Fruit fly (Drosophila melanogaster): ENCODE data around the gene rdx.
A peak's percentile ranks its signal among the peaks of the same experiment; 100 is the strongest.

The rdx gene

dm6 chr3R:14048702-14049142, 16.9 kb upstream of the rdx start (continued):
- TF ChIP-seq CG2889 (GFP tag; IDR thresholded peaks at IDR 0.05) (no peak), Atf6 (GFP tag; IDR thresholded peaks at IDR 0.05) (0 out of 2 replicates have a peak, but pooled peaks have one; percentile 51), CG15269 (tag; optimal IDR thresholded peaks at IDR 0.05) (peak; percentile 53), cwo (GFP tag; optimal IDR thresholded peaks at IDR 0.05) (peak; percentile 17), CG13296 (GFP tag; optimal IDR thresholded peaks at IDR 0.05) (peak; percentile 26), CG11504 (tag; optimal IDR thresholded peaks at IDR 0.05) (peak; percentile 45), row (GFP tag; IDR thresholded peaks at IDR 0.05) (peak; percentile 62), exex (tag; optimal IDR thresholded peaks at IDR 0.05) (peak; percentile 55), CG17385 (GFP tag; optimal IDR thresholded peaks at IDR 0.05) (peak; percentile 9)

DNA sequence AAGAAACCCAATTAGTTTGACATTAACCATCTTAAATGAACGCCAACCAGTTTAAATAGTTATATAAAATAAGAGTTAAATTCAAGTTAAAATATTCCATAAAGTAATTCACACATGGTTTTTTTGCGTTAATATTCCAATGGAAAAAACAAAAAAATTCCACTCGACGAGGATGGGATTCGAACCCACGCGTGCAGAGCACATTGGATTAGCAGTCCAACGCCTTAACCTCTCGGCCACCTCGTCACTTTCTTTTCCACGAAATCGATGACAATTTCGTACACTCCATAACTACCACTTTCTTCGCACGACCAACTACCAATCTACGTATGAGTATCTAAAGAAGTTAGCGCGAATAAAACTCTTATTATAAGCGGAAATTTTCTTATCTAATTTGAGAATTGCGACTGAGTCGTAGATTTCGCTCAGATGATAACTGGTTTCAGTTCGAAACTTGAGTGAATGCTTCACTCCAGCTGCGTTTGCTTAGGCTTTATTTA, 12.6 kb upstream of the rdx start:
- TF ChIP-seq CG13894 (tag; optimal IDR thresholded peaks at IDR 0.05), result no peak
- TF ChIP-seq CG10543 (GFP tag; optimal IDR thresholded peaks at IDR 0.05), result no peak
- TF ChIP-seq CG14050 (GFP tag; IDR thresholded peaks at IDR 0.05), result no peak
- no peak for TF ChIP-seq CG32532 (GFP tag; IDR thresholded peaks at IDR 0.05)
- no peak for TF ChIP-seq onecut (GFP tag; IDR thresholded peaks at IDR 0.05)
- TF ChIP-seq z (GFP tag; IDR thresholded peaks at IDR 0.05), result peak; percentile 52; the same call in 1 of the 3 replicates
- TF ChIP-seq amos (GFP tag; IDR thresholded peaks at IDR 0.05; ENCODE audit: partially characterized antibody), result 0 out of 2 replicates have a peak, but pooled peaks have one; percentile 67
- peak; percentile 94 for TF ChIP-seq Bdp1 (GFP tag; optimal IDR thresholded peaks at IDR 0.05)
- no peak for TF ChIP-seq Jarid2 (GFP tag; optimal IDR thresholded peaks at IDR 0.05)
- no peak for TF ChIP-seq ara (GFP tag; IDR thresholded peaks at IDR 0.05)
- no peak for TF ChIP-seq en (GFP tag; optimal IDR thresholded peaks at IDR 0.05)
- TF ChIP-seq Side (GFP tag; optimal IDR thresholded peaks at IDR 0.05), result no peak
- no peak for TF ChIP-seq CG10654 (GFP tag; optimal IDR thresholded peaks at IDR 0.05)
- no peak for TF ChIP-seq Trl (optimal IDR thresholded peaks at IDR 0.05)
- TF ChIP-seq Trl (GFP tag; optimal IDR thresholded peaks at IDR 0.05), result no peak
- no peak for TF ChIP-seq dpn (GFP tag; optimal IDR thresholded peaks at IDR 0.05)
- 0 out of 4 replicates have a peak, but pooled peaks have one; percentile 55 for TF ChIP-seq chinmo (GFP tag; IDR thresholded peaks at IDR 0.05; ENCODE audit: partially characterized antibody)
- no peak for TF ChIP-seq hbn (GFP tag; IDR thresholded peaks at IDR 0.05; ENCODE audit: partially characterized antibody)
- TF ChIP-seq pho (GFP tag; optimal IDR thresholded peaks at IDR 0.05), result no peak
- no peak for TF ChIP-seq CG7987 (GFP tag; optimal IDR thresholded peaks at IDR 0.05)
- peak; percentile 60 for TF ChIP-seq CG16813 (GFP tag; IDR thresholded peaks at IDR 0.05; ENCODE audit: partially characterized antibody)
- TF ChIP-seq Blimp-1 (GFP tag; optimal IDR thresholded peaks at IDR 0.05), result peak; percentile 66
- no peak for TF ChIP-seq chm (GFP tag; IDR thresholded peaks at IDR 0.05)
- no peak for TF ChIP-seq cad (GFP tag; optimal IDR thresholded peaks at IDR 0.05)

dm6 chr3R:14041647-14042046, 9.8 kb upstream of the rdx start:
- TF ChIP-seq phol (tag; optimal IDR thresholded peaks at IDR 0.05), result peak; percentile 50
- no peak for TF ChIP-seq CG8359 (GFP tag; optimal IDR thresholded peaks at IDR 0.05; ENCODE audit: borderline replicate concordance)
- TF ChIP-seq CG17359 (tag; optimal IDR thresholded peaks at IDR 0.05), result peak; percentile 42
- TF ChIP-seq CG4360 (GFP tag; IDR thresholded peaks at IDR 0.05), result no peak
- TF ChIP-seq pita (GFP tag; optimal IDR thresholded peaks at IDR 0.05), result no peak
- TF ChIP-seq CG6254 (GFP tag; optimal IDR thresholded peaks at IDR 0.05), result peak; percentile 6
- TF ChIP-seq fd3F (GFP tag; optimal IDR thresholded peaks at IDR 0.05), result peak; percentile 21
- TF ChIP-seq CG14710 (tag; optimal IDR thresholded peaks at IDR 0.05), result peak; percentile 31
- no peak for TF ChIP-seq tna (GFP tag; IDR thresholded peaks at IDR 0.05; ENCODE audit: partially characterized antibody)
- no peak for TF ChIP-seq Side (GFP tag; optimal IDR thresholded peaks at IDR 0.05)
- TF ChIP-seq pnt (GFP tag; optimal IDR thresholded peaks at IDR 0.05), result no peak
- peak; percentile 36 for TF ChIP-seq gem (tag; optimal IDR thresholded peaks at IDR 0.05)
- peak; percentile 27 for TF ChIP-seq ind (GFP tag; optimal IDR thresholded peaks at IDR 0.05)
- TF ChIP-seq ttk (GFP tag; IDR thresholded peaks at IDR 0.05), result no peak
- no peak for TF ChIP-seq Gug (GFP tag; IDR thresholded peaks at IDR 0.05)
- TF ChIP-seq CG10654 (GFP tag; optimal IDR thresholded peaks at IDR 0.05), result peak; percentile 9
- TF ChIP-seq CG11456 (GFP tag; IDR thresholded peaks at IDR 0.05), result no peak
- TF ChIP-seq CG1024 (GFP tag; IDR thresholded peaks at IDR 0.05), result 0 out of 2 replicates have a peak, but pooled peaks have one; percentile 24

All from whole organism, embryonic.